Worm (Caenorhabditis elegans) whole organism, L4/young adult: ENCODE measurements around the gene srd-28.

Experiments used
- W03F9.2 ChIP-seq: fragments of 150-350 bp; optimal IDR thresholded peaks from 2 replicates; lab custom pipeline; 2014; ENCODE audit warnings: missing biosample characterization, missing genetic modification characterization
- dao-5 ChIP-seq: sonication (generic microtip); optimal IDR thresholded peaks from 2 replicates; lab custom pipeline; 2016; ENCODE audit warnings: missing genotype, missing genetic modification characterization, moderate library complexity, missing compliant biosample characterization
- him-1 ChIP-seq: sonication (generic microtip); optimal IDR thresholded peaks from 2 replicates; lab custom pipeline; 2016; ENCODE audit warnings: missing genotype, missing genetic modification reagents, missing genetic modification characterization, missing compliant biosample characterization

DNA sequence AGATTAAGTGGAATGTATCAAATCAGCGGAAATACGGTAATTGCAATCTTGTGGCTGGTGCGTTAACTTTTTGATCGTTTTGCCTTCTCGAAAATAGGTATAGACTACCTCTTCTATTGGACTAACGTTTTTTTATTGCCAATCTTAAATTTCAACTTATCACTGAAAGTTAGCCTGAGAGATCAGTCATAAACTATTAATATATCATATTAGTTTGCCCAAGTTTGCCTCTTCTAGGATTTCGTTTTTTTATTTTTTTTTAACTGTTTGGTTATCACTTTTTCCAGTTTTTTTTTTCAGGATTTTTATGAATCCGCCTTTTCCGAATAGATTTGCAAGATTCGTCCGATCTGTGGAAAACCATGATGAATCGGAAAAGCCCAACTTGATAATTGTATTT is 5.9 kb upstream of the srd-28 start, which contains the start of gene kin-30:
- no peak for TF ChIP-seq W03F9.2 (tag; lab: Kevin White, UChicago)
- TF ChIP-seq dao-5 = no peak
- TF ChIP-seq him-1 (tag; lab: Kevin White, UChicago) = no peak
